Fruit fly (Drosophila melanogaster) whole organism, embryonic: ENCODE data around the gene teq.

Source experiments
- Blimp-1 ChIP-seq: fragments of 200-800 bp; sonication (Bioruptor generic); optimal IDR thresholded peaks from 3 replicates; lab custom pipeline; 2018; ENCODE audit warnings: missing biosample characterization, missing genetic modification characterization, mild to moderate bottlenecking, moderate library complexity, missing genetic modification reagents
- CG10147 ChIP-seq: fragments of 200-800 bp; sonication (Bioruptor generic); optimal IDR thresholded peaks from 2 replicates; lab custom pipeline; 2019; ENCODE audit warnings: missing biosample characterization, mild to moderate bottlenecking, missing genetic modification characterization, moderate library complexity
- CG10267 ChIP-seq: fragments of 200-800 bp; sonication (Bioruptor generic); optimal IDR thresholded peaks from 2 replicates; lab custom pipeline; 2018; ENCODE audit warnings: missing biosample characterization, mild to moderate bottlenecking, missing genetic modification characterization, moderate library complexity
- CG10654 ChIP-seq: fragments of 200-800 bp; sonication (Bioruptor generic); optimal IDR thresholded peaks from 2 replicates; lab custom pipeline; 2016; ENCODE audit warnings: missing biosample characterization, missing genetic modification characterization
- CG10959 ChIP-seq: fragments of 200-800 bp; sonication (Bioruptor generic); IDR thresholded peaks from 2 replicates; pipeline ENCODE4 v1.3.6; 2022; ENCODE audit warnings: missing biosample characterization, missing genetic modification characterization
- CG11504 ChIP-seq: fragments of 200-800 bp; sonication (Bioruptor generic); optimal IDR thresholded peaks from 3 replicates; lab custom pipeline; 2019; ENCODE audit warnings: missing biosample characterization, mild to moderate bottlenecking, missing genetic modification characterization, moderate library complexity
- CG11560 ChIP-seq: fragments of 200-800 bp; sonication (Bioruptor generic); IDR thresholded peaks from 3 replicates; pipeline ENCODE4 v1.3.6; 2022; ENCODE audit warnings: missing biosample characterization, missing genetic modification characterization
- CG11723 ChIP-seq: fragments of 200-800 bp; sonication (Bioruptor generic); optimal IDR thresholded peaks from 2 replicates; lab custom pipeline; 2017; ENCODE audit warnings: missing biosample characterization, mild to moderate bottlenecking, missing genetic modification characterization
- CG12104 ChIP-seq: fragments of 200-800 bp; sonication (Bioruptor generic); optimal IDR thresholded peaks from 3 replicates; lab custom pipeline; 2016; ENCODE audit warnings: missing biosample characterization, missing genetic modification characterization
- CG12942 ChIP-seq: fragments of 200-800 bp; sonication (Bioruptor generic); optimal IDR thresholded peaks from 3 replicates; lab custom pipeline; 2016; ENCODE audit warnings: missing biosample characterization, missing genetic modification characterization
- CG13624 ChIP-seq: fragments of 200-800 bp; sonication (Bioruptor generic); optimal IDR thresholded peaks from 2 replicates; lab custom pipeline; 2016; ENCODE audit warnings: missing biosample characterization, missing genetic modification characterization
- CG15696 ChIP-seq: fragments of 200-800 bp; sonication (Bioruptor generic); optimal IDR thresholded peaks from 2 replicates; lab custom pipeline; 2019; ENCODE audit warnings: missing biosample characterization, mild to moderate bottlenecking, missing genetic modification characterization, moderate library complexity
- CG1603 ChIP-seq: fragments of 200-800 bp; sonication (Bioruptor generic); optimal IDR thresholded peaks from 2 replicates; lab custom pipeline; 2019; ENCODE audit warnings: missing biosample characterization, mild to moderate bottlenecking, missing genetic modification characterization, moderate library complexity
- CG17328 ChIP-seq: fragments of 200-800 bp; sonication (Bioruptor generic); IDR thresholded peaks from 2 replicates; pipeline ENCODE4 v1.3.6; 2022; ENCODE audit warnings: missing biosample characterization, missing genetic modification characterization
- CG17359 ChIP-seq: fragments of 200-800 bp; sonication (Bioruptor generic); optimal IDR thresholded peaks from 3 replicates; lab custom pipeline; 2018; ENCODE audit warnings: missing biosample characterization, mild to moderate bottlenecking, missing genetic modification characterization, moderate library complexity
- CG17802 ChIP-seq: fragments of 200-800 bp; sonication (Bioruptor generic); optimal IDR thresholded peaks from 2 replicates; lab custom pipeline; 2018; ENCODE audit warnings: missing biosample characterization, mild to moderate bottlenecking, missing genetic modification characterization, moderate library complexity
- CG17912 ChIP-seq: fragments of 200-800 bp; sonication (Bioruptor generic); optimal IDR thresholded peaks from 2 replicates; lab custom pipeline; 2018; ENCODE audit warnings: missing biosample characterization, mild to moderate bottlenecking, missing genetic modification characterization
- CG1832 ChIP-seq: fragments of 200-800 bp; sonication (Bioruptor generic); optimal IDR thresholded peaks from 2 replicates; lab custom pipeline; 2017; ENCODE audit warnings: missing biosample characterization, mild to moderate bottlenecking, missing genetic modification characterization, inconsistent platforms
- CG31441 ChIP-seq: fragments of 200-800 bp; sonication (Bioruptor generic); IDR thresholded peaks from 2 replicates; pipeline ENCODE4 v1.3.6; 2022; ENCODE audit warnings: missing biosample characterization, missing genetic modification characterization
- CG6683 ChIP-seq: fragments of 200-800 bp; sonication (Bioruptor generic); optimal IDR thresholded peaks from 2 replicates; lab custom pipeline; 2017; ENCODE audit warnings: missing biosample characterization, mild to moderate bottlenecking, missing genetic modification characterization, missing genetic modification reagents
- CG6813 ChIP-seq: fragments of 200-800 bp; sonication (Bioruptor generic); optimal IDR thresholded peaks from 2 replicates; lab custom pipeline; 2017; ENCODE audit warnings: missing biosample characterization, missing genetic modification characterization, mild to moderate bottlenecking, moderate library complexity, missing genetic modification reagents
- CG7556 ChIP-seq: fragments of 200-800 bp; sonication (Bioruptor generic); optimal IDR thresholded peaks from 2 replicates; lab custom pipeline; 2017; ENCODE audit warnings: missing biosample characterization, mild to moderate bottlenecking, missing genetic modification characterization
- CG7928 ChIP-seq: fragments of 200-800 bp; sonication (Bioruptor generic); optimal IDR thresholded peaks from 2 replicates; lab custom pipeline; 2017; ENCODE audit warnings: missing biosample characterization, mild to moderate bottlenecking, missing genetic modification characterization
- CG8281 ChIP-seq: fragments of 200-800 bp; sonication (Bioruptor generic); optimal IDR thresholded peaks from 2 replicates; lab custom pipeline; 2018; ENCODE audit warnings: missing biosample characterization, mild to moderate bottlenecking, missing genetic modification characterization, moderate library complexity
- Deaf1 ChIP-seq: fragments of 200-800 bp; optimal IDR thresholded peaks from 3 replicates; lab custom pipeline; 2019; ENCODE audit warnings: missing biosample characterization, mild to moderate bottlenecking, missing genetic modification characterization, moderate library complexity
- Dip3 ChIP-seq: fragments of 200-800 bp; sonication (Bioruptor generic); optimal IDR thresholded peaks from 3 replicates; lab custom pipeline; 2016; ENCODE audit warnings: missing biosample characterization, missing genetic modification characterization
- HLH4C ChIP-seq: fragments of 200-800 bp; sonication (Bioruptor generic); IDR thresholded peaks from 3 replicates; pipeline ENCODE4 v1.3.6; 2022; ENCODE audit warnings: missing biosample characterization, missing genetic modification characterization; ENCODE audit not compliant: partially characterized antibody
- HLHmδ ChIP-seq: fragments of 200-800 bp; sonication (Bioruptor generic); optimal IDR thresholded peaks from 2 replicates; lab custom pipeline; 2018; ENCODE audit warnings: missing biosample characterization, mild to moderate bottlenecking, missing genetic modification characterization, moderate library complexity
- HmgZ ChIP-seq: fragments of 200-800 bp; sonication (Bioruptor generic); optimal IDR thresholded peaks from 2 replicates; lab custom pipeline; 2018; ENCODE audit warnings: missing biosample characterization, mild to moderate bottlenecking, missing genetic modification characterization
- Hmx ChIP-seq: fragments of 200-800 bp; sonication (Bioruptor generic); optimal IDR thresholded peaks from 2 replicates; lab custom pipeline; 2016; ENCODE audit warnings: missing biosample characterization, missing genetic modification characterization
- Med ChIP-seq: fragments of 200-800 bp; sonication (Bioruptor generic); peaks from one replicate; lab custom pipeline; 2016; ENCODE audit warnings: missing biosample characterization, missing genetic modification characterization, mild to moderate bottlenecking, inconsistent platforms, moderate library complexity
- Nf-YC ChIP-seq: fragments of 200-800 bp; optimal IDR thresholded peaks from 3 replicates; lab custom pipeline; 2019; ENCODE audit warnings: missing biosample characterization, mild to moderate bottlenecking, missing genetic modification characterization, moderate library complexity
- Sin3A ChIP-seq: fragments of >200 bp; optimal IDR thresholded peaks from 2 replicates; lab custom pipeline; 2018
- Sox102F ChIP-seq: fragments of 200-800 bp; sonication (Bioruptor generic); optimal IDR thresholded peaks from 2 replicates; lab custom pipeline; 2018; ENCODE audit warnings: missing biosample characterization, mild to moderate bottlenecking, missing genetic modification characterization, moderate library complexity
- Spps ChIP-seq: fragments of 200-800 bp; sonication (Bioruptor generic); optimal IDR thresholded peaks from 2 replicates; lab custom pipeline; 2018; ENCODE audit warnings: missing biosample characterization, mild to moderate bottlenecking, missing genetic modification characterization
- TFAM ChIP-seq: fragments of 200-800 bp; sonication (Bioruptor generic); optimal IDR thresholded peaks from 2 replicates; lab custom pipeline; 2017; ENCODE audit warnings: missing biosample characterization, missing genetic modification characterization, inconsistent platforms
- al ChIP-seq: fragments of 200-800 bp; sonication (Bioruptor generic); IDR thresholded peaks from 2 replicates; pipeline ENCODE4 v1.3.6; 2022; ENCODE audit warnings: missing biosample characterization, missing genetic modification characterization
- ap ChIP-seq: fragments of 200-800 bp; sonication (Bioruptor generic); IDR thresholded peaks from 2 replicates; pipeline ENCODE4 v1.3.6; 2022; ENCODE audit warnings: missing biosample characterization, missing genetic modification characterization
- dimm ChIP-seq: fragments of 200-800 bp; sonication (Bioruptor generic); IDR thresholded peaks from 2 replicates; pipeline ENCODE4 v1.3.6; 2022; ENCODE audit warnings: missing biosample characterization, missing genetic modification characterization
- dm ChIP-seq: fragments of 200-800 bp; sonication (Bioruptor generic); optimal IDR thresholded peaks from 3 replicates; lab custom pipeline; 2016; ENCODE audit warnings: missing biosample characterization, missing genetic modification characterization
- emc ChIP-seq: fragments of 200-800 bp; sonication (Bioruptor generic); optimal IDR thresholded peaks from 2 replicates; lab custom pipeline; 2016; ENCODE audit warnings: missing biosample characterization, missing genetic modification characterization
- ewg ChIP-seq: fragments of 200-800 bp; sonication (Bioruptor generic); optimal IDR thresholded peaks from 3 replicates; lab custom pipeline; 2017; ENCODE audit warnings: mild to moderate bottlenecking, missing biosample characterization, missing genetic modification reagents, missing genetic modification characterization
- gem ChIP-seq: fragments of 200-800 bp; sonication (Bioruptor generic); optimal IDR thresholded peaks from 2 replicates; lab custom pipeline; 2019; ENCODE audit warnings: missing biosample characterization, mild to moderate bottlenecking, missing genetic modification characterization, moderate library complexity
- ham ChIP-seq: fragments of 200-800 bp; sonication (Bioruptor generic); IDR thresholded peaks from 2 replicates; pipeline ENCODE4 v1.3.6; 2022; ENCODE audit warnings: missing biosample characterization, missing genetic modification characterization
- jing ChIP-seq: fragments of 200-800 bp; sonication (Bioruptor generic); optimal IDR thresholded peaks from 2 replicates; lab custom pipeline; 2018; ENCODE audit warnings: missing biosample characterization, mild to moderate bottlenecking, missing genetic modification characterization
- kay ChIP-seq: fragments of 200-800 bp; sonication (Bioruptor generic); optimal IDR thresholded peaks from 2 replicates; lab custom pipeline; 2016; ENCODE audit warnings: missing biosample characterization, missing genetic modification characterization
- prd ChIP-seq, 3 experiments: fragments of >200 bp in 2 of 3; fragments of 200-800 bp in 1 of 3; sonication (Bioruptor generic) in 1 of 3; optimal IDR thresholded peaks in 2 of 3; IDR thresholded peaks in 1 of 3; 2 replicates in 2 of 3; 3 replicates in 1 of 3; pipeline versions ENCODE4 v1.3.6 to Lab custom; 2017 to 2022; ENCODE audit warnings: missing biosample characterization in 1 of 3, missing genetic modification characterization in 1 of 3
- tx ChIP-seq: fragments of 200-800 bp; sonication (Bioruptor generic); optimal IDR thresholded peaks from 2 replicates; lab custom pipeline; 2016; ENCODE audit warnings: missing biosample characterization, missing genetic modification characterization
- unpg ChIP-seq: fragments of 200-800 bp; sonication (Bioruptor generic); optimal IDR thresholded peaks from 3 replicates; lab custom pipeline; 2018; ENCODE audit warnings: missing biosample characterization, mild to moderate bottlenecking, missing genetic modification characterization, moderate library complexity
- vnd ChIP-seq: fragments of 200-800 bp; sonication (Bioruptor generic); IDR thresholded peaks from 3 replicates; pipeline ENCODE4 v1.3.6; 2022; ENCODE audit warnings: missing biosample characterization, missing genetic modification characterization; ENCODE audit not compliant: partially characterized antibody
- wdn ChIP-seq: fragments of 200-800 bp; sonication (Bioruptor generic); IDR thresholded peaks from 2 replicates; pipeline ENCODE4 v1.3.6; 2022; ENCODE audit warnings: missing biosample characterization, missing genetic modification characterization

teq gene

dm6 chr3L:9134349-9134748 is 59.9 kb downstream of the teq start, which contains the start of the genes bol and Dhpr (continued):
- TF ChIP-seq CG17912 (GFP tag; lab: Kevin White, UChicago) = no peak
- no peak for TF ChIP-seq emc (GFP tag; lab: Kevin White, UChicago)
- TF ChIP-seq CG12104 (GFP tag; lab: Kevin White, UChicago) = no peak
- no peak for TF ChIP-seq dimm (GFP tag; lab: Robert Waterston, UW)
- peak; percentile 44 for TF ChIP-seq CG10267 (tag; lab: Kevin White, UChicago)
- TF ChIP-seq Sox102F = no peak
- no peak for TF ChIP-seq CG11560 (tag; lab: Robert Waterston, UW)
- peak; percentile 16; the same call in 1 of the 2 replicates for TF ChIP-seq CG17328 (GFP tag; lab: Robert Waterston, UW)
- TF ChIP-seq CG31441 (GFP tag; lab: Robert Waterston, UW) = peak; percentile 21; the same call in 1 of the 2 replicates
- TF ChIP-seq tx (GFP tag; lab: Kevin White, UChicago) = no peak
- no peak for TF ChIP-seq CG7556 (GFP tag; lab: Kevin White, UChicago)
- TF ChIP-seq CG17802 = no peak
- no peak for TF ChIP-seq CG15696 (tag; lab: Kevin White, UChicago)
- TF ChIP-seq al = no peak
- TF ChIP-seq CG6683 (GFP tag; lab: Kevin White, UChicago) = no peak
- peak; percentile 70 for TF ChIP-seq Sin3A (lab: Kevin White, UChicago)
- TF ChIP-seq Spps (tag; lab: Kevin White, UChicago) = no peak
- TF ChIP-seq CG11504 = peak; percentile 38
- TF ChIP-seq HLH4C = 0 out of 3 replicates have a peak, but pooled peaks have one; percentile 27
- TF ChIP-seq CG1603 = peak; percentile 66
- no peak for TF ChIP-seq prd (optimal IDR thresholded peaks at IDR 0.05; lab: Kevin White, UChicago)
- no peak for TF ChIP-seq prd (GFP tag; IDR thresholded peaks at IDR 0.05; lab: Robert Waterston, UW)
- TF ChIP-seq ap = no peak
- no peak for TF ChIP-seq CG11723 (GFP tag; lab: Kevin White, UChicago)
- peak; percentile 42 for TF ChIP-seq dm (GFP tag; lab: Kevin White, UChicago)
- no peak for TF ChIP-seq Deaf1 (tag; lab: Kevin White, UChicago)
- TF ChIP-seq CG17359 (tag; lab: Kevin White, UChicago) = no peak
- TF ChIP-seq CG6813 (GFP tag; lab: Kevin White, UChicago) = no peak
- TF ChIP-seq Dip3 (GFP tag; lab: Kevin White, UChicago) = no peak
- no peak for TF ChIP-seq CG12942 (GFP tag; lab: Kevin White, UChicago)
- no peak for TF ChIP-seq ham (GFP tag; lab: Robert Waterston, UW)
- no peak for TF ChIP-seq gem (tag; lab: Kevin White, UChicago)
- TF ChIP-seq jing (GFP tag; lab: Kevin White, UChicago) = no peak
- peak; percentile 72 for TF ChIP-seq HLHmδ (GFP tag; lab: Kevin White, UChicago)
- TF ChIP-seq unpg (GFP tag; lab: Kevin White, UChicago) = peak; percentile 0
- TF ChIP-seq CG10147 = no peak
- no peak for TF ChIP-seq Hmx (GFP tag; lab: Kevin White, UChicago)
- no peak for TF ChIP-seq CG7928
- TF ChIP-seq CG8281 (tag; lab: Kevin White, UChicago) = no peak
- TF ChIP-seq Med (GFP tag; lab: Kevin White, UChicago) = peak; percentile 81
- no peak for TF ChIP-seq vnd (GFP tag; lab: Robert Waterston, UW)
- TF ChIP-seq Blimp-1 = peak; percentile 66
- TF ChIP-seq TFAM (GFP tag; lab: Kevin White, UChicago) = no peak
- TF ChIP-seq ewg (GFP tag; lab: Kevin White, UChicago) = peak; percentile 78
- no peak for TF ChIP-seq CG10959 (GFP tag; lab: Robert Waterston, UW)
- TF ChIP-seq CG1832 (GFP tag; lab: Kevin White, UChicago) = peak; percentile 67
- TF ChIP-seq CG10654 (GFP tag; lab: Kevin White, UChicago) = no peak
- peak; percentile 39 for TF ChIP-seq CG13624 (GFP tag; lab: Kevin White, UChicago)
- no peak for TF ChIP-seq wdn (GFP tag; lab: Robert Waterston, UW)
- TF ChIP-seq Nf-YC (tag; lab: Kevin White, UChicago) = no peak
- TF ChIP-seq HmgZ (tag; lab: Kevin White, UChicago) = peak; percentile 76
- no peak for TF ChIP-seq kay (GFP tag; lab: Kevin White, UChicago)
